Fruit fly (Drosophila melanogaster) whole organism, prepupa: ENCODE measurements around the gene CG14958.

Experiments
- Blimp-1 ChIP-seq: fragments of 200-800 bp; sonication (Bioruptor generic); optimal IDR thresholded peaks from 3 replicates; lab custom pipeline; 2017; ENCODE audit warnings: missing biosample characterization, missing genetic modification characterization, mild to moderate bottlenecking, moderate library complexity, missing genetic modification reagents
- CG10631 ChIP-seq: fragments of 200-800 bp; sonication (Bioruptor generic); optimal IDR thresholded peaks from 2 replicates; lab custom pipeline; 2016; ENCODE audit warnings: missing biosample characterization, missing genetic modification characterization
- CG11294 ChIP-seq: fragments of 200-800 bp; sonication (Bioruptor generic); IDR thresholded peaks from 2 replicates; pipeline ENCODE4 v1.3.6; 2022; ENCODE audit warnings: missing biosample characterization, missing genetic modification characterization
- CG11762 ChIP-seq: fragments of 200-800 bp; sonication (Bioruptor generic); optimal IDR thresholded peaks from 3 replicates; lab custom pipeline; 2016; ENCODE audit warnings: missing biosample characterization, missing genetic modification characterization; ENCODE audit not compliant: insufficient read depth
- CG11902 ChIP-seq: fragments of 200-800 bp; sonication (Bioruptor generic); optimal IDR thresholded peaks from 3 replicates; lab custom pipeline; 2016; ENCODE audit warnings: missing biosample characterization, missing genetic modification characterization
- CG15336 ChIP-seq: fragments of 200-800 bp; sonication (Bioruptor generic); IDR thresholded peaks from 2 replicates; pipeline ENCODE4 v1.3.6; 2022; ENCODE audit warnings: missing biosample characterization, missing genetic modification characterization
- CG1621 ChIP-seq: fragments of 200-800 bp; sonication (Bioruptor generic); optimal IDR thresholded peaks from 3 replicates; lab custom pipeline; 2018; ENCODE audit warnings: missing biosample characterization, mild to moderate bottlenecking, missing genetic modification characterization
- CG3032 ChIP-seq: fragments of 200-800 bp; optimal IDR thresholded peaks from 2 replicates; lab custom pipeline; 2019; ENCODE audit warnings: missing biosample characterization, mild to moderate bottlenecking, missing genetic modification characterization, moderate library complexity
- CG32006 ChIP-seq: fragments of 200-800 bp; sonication (Bioruptor generic); optimal IDR thresholded peaks from 3 replicates; lab custom pipeline; 2017; ENCODE audit warnings: missing biosample characterization, mild to moderate bottlenecking, missing genetic modification characterization
- CG3919 ChIP-seq: fragments of 200-800 bp; sonication (Bioruptor generic); optimal IDR thresholded peaks from 3 replicates; lab custom pipeline; 2016; ENCODE audit warnings: missing biosample characterization, missing genetic modification characterization
- CG4318 ChIP-seq: fragments of 200-800 bp; sonication (Bioruptor generic); optimal IDR thresholded peaks from 3 replicates; lab custom pipeline; 2017; ENCODE audit warnings: missing biosample characterization, mild to moderate bottlenecking, missing genetic modification characterization
- CG6163 ChIP-seq: fragments of 200-800 bp; sonication (Bioruptor generic); IDR thresholded peaks from 3 replicates; pipeline ENCODE4 v1.3.6; 2022; ENCODE audit warnings: missing biosample characterization, missing genetic modification characterization
- CG6792 ChIP-seq: fragments of 200-800 bp; sonication (Bioruptor generic); optimal IDR thresholded peaks from 3 replicates; lab custom pipeline; 2016; ENCODE audit warnings: missing biosample characterization, missing genetic modification characterization
- CG6808 ChIP-seq: fragments of 200-800 bp; sonication (Bioruptor generic); optimal IDR thresholded peaks from 3 replicates; lab custom pipeline; 2017; ENCODE audit warnings: missing biosample characterization, missing genetic modification characterization, mild to moderate bottlenecking, moderate library complexity, missing genetic modification reagents
- CG6854 ChIP-seq: fragments of 200-800 bp; sonication (Bioruptor generic); optimal IDR thresholded peaks from 2 replicates; lab custom pipeline; 2017; ENCODE audit warnings: missing biosample characterization, mild to moderate bottlenecking, missing genetic modification characterization
- CG7368 ChIP-seq: fragments of 200-800 bp; sonication (Bioruptor generic); optimal IDR thresholded peaks from 3 replicates; lab custom pipeline; 2016; ENCODE audit warnings: missing biosample characterization, missing genetic modification characterization
- CG8319 ChIP-seq: fragments of 200-800 bp; sonication (Bioruptor generic); optimal IDR thresholded peaks from 3 replicates; lab custom pipeline; 2016; ENCODE audit warnings: missing biosample characterization, missing genetic modification characterization
- CG8632 ChIP-seq: fragments of 200-800 bp; sonication (Bioruptor generic); optimal IDR thresholded peaks from 3 replicates; lab custom pipeline; 2016; ENCODE audit warnings: missing biosample characterization, missing genetic modification characterization
- Eip93F ChIP-seq: fragments of 200-800 bp; sonication (Bioruptor generic); optimal IDR thresholded peaks from 2 replicates; lab custom pipeline; 2016; ENCODE audit warnings: missing biosample characterization, mild to moderate bottlenecking, missing genetic modification characterization
- Ets21C ChIP-seq: fragments of 200-800 bp; sonication (Bioruptor generic); optimal IDR thresholded peaks from 3 replicates; lab custom pipeline; 2016; ENCODE audit warnings: missing biosample characterization, missing genetic modification characterization
- Ets96B ChIP-seq: fragments of 200-800 bp; optimal IDR thresholded peaks from 2 replicates; lab custom pipeline; 2019; ENCODE audit warnings: missing biosample characterization, mild to moderate bottlenecking, missing genetic modification characterization, moderate library complexity
- Gug ChIP-seq: fragments of 200-800 bp; sonication (Bioruptor generic); IDR thresholded peaks from 2 replicates; pipeline ENCODE4 v1.3.6; 2022; ENCODE audit warnings: missing biosample characterization, missing genetic modification characterization
- Hr38 ChIP-seq: sonication (Bioruptor generic); optimal IDR thresholded peaks from 2 replicates; lab custom pipeline; 2016; ENCODE audit warnings: missing biosample characterization, missing genetic modification characterization
- Hr39 ChIP-seq: fragments of 200-800 bp; sonication (Bioruptor generic); optimal IDR thresholded peaks from 2 replicates; lab custom pipeline; 2016; ENCODE audit warnings: missing biosample characterization, missing genetic modification characterization
- Hr4 ChIP-seq: fragments of 200-800 bp; sonication (Bioruptor generic); optimal IDR thresholded peaks from 3 replicates; lab custom pipeline; 2016; ENCODE audit warnings: missing biosample characterization, missing genetic modification characterization
- Lpt ChIP-seq: fragments of 200-800 bp; sonication (Bioruptor generic); optimal IDR thresholded peaks from 3 replicates; lab custom pipeline; 2016; ENCODE audit warnings: missing biosample characterization, missing genetic modification characterization
- Met ChIP-seq: fragments of 200-800 bp; sonication (Bioruptor generic); optimal IDR thresholded peaks from 3 replicates; lab custom pipeline; 2016; ENCODE audit warnings: missing biosample characterization, missing genetic modification characterization
- OdsH ChIP-seq: fragments of 200-800 bp; sonication (Bioruptor generic); optimal IDR thresholded peaks from 3 replicates; lab custom pipeline; 2016; ENCODE audit warnings: missing biosample characterization, missing genetic modification characterization
- Sox14 ChIP-seq: fragments of 200-800 bp; sonication (Bioruptor generic); optimal IDR thresholded peaks from 3 replicates; lab custom pipeline; 2016; ENCODE audit warnings: missing biosample characterization, missing genetic modification characterization
- Sox15 ChIP-seq: fragments of 200-800 bp; sonication (Bioruptor generic); optimal IDR thresholded peaks from 3 replicates; lab custom pipeline; 2016; ENCODE audit warnings: missing biosample characterization, missing genetic modification characterization
- achi ChIP-seq: fragments of 200-800 bp; sonication (Bioruptor generic); optimal IDR thresholded peaks from 3 replicates; lab custom pipeline; 2016; ENCODE audit warnings: missing biosample characterization, missing genetic modification characterization
- cyc ChIP-seq: fragments of 200-800 bp; sonication (Bioruptor generic); optimal IDR thresholded peaks from 3 replicates; lab custom pipeline; 2016; ENCODE audit warnings: missing biosample characterization, missing genetic modification characterization
- dac ChIP-seq: fragments of 200-800 bp; sonication (Bioruptor generic); optimal IDR thresholded peaks from 2 replicates; lab custom pipeline; 2017; ENCODE audit warnings: missing biosample characterization, mild to moderate bottlenecking, missing genetic modification characterization
- eg ChIP-seq: fragments of 200-800 bp; sonication (Bioruptor generic); IDR thresholded peaks from 3 replicates; pipeline ENCODE4 v1.3.6; 2022; ENCODE audit warnings: missing biosample characterization, missing genetic modification characterization
- esn ChIP-seq: fragments of 200-800 bp; sonication (Bioruptor generic); optimal IDR thresholded peaks from 2 replicates; lab custom pipeline; 2016; ENCODE audit warnings: missing biosample characterization, mild to moderate bottlenecking, missing genetic modification characterization, moderate library complexity
- fd59A ChIP-seq: fragments of 200-800 bp; sonication (Bioruptor generic); optimal IDR thresholded peaks from 2 replicates; lab custom pipeline; 2017; ENCODE audit warnings: missing biosample characterization, mild to moderate bottlenecking, missing genetic modification characterization, missing genetic modification reagents
- fd85E ChIP-seq: fragments of 200-800 bp; sonication (Bioruptor generic); optimal IDR thresholded peaks from 3 replicates; lab custom pipeline; 2016; ENCODE audit warnings: missing biosample characterization, missing genetic modification characterization
- lz ChIP-seq: fragments of 200-800 bp; sonication (Bioruptor generic); optimal IDR thresholded peaks from 3 replicates; lab custom pipeline; 2016; ENCODE audit warnings: missing biosample characterization, missing genetic modification characterization
- net ChIP-seq: fragments of 200-800 bp; sonication (Bioruptor generic); optimal IDR thresholded peaks from 3 replicates; lab custom pipeline; 2016; ENCODE audit warnings: missing biosample characterization, missing genetic modification characterization
- pdm3 ChIP-seq: fragments of 200-800 bp; sonication (Bioruptor generic); optimal IDR thresholded peaks from 3 replicates; lab custom pipeline; 2016; ENCODE audit warnings: missing biosample characterization, missing genetic modification characterization
- salr ChIP-seq, 2 experiments: fragments of 200-800 bp; sonication (Bioruptor generic); optimal IDR thresholded peaks; 3 replicates each; lab custom pipeline; 2016 to 2018; ENCODE audit warnings: missing biosample characterization in 2 of 2, missing genetic modification characterization in 2 of 2, mild to moderate bottlenecking in 1 of 2
- spab ChIP-seq: fragments of 200-800 bp; sonication (Bioruptor generic); optimal IDR thresholded peaks from 2 replicates; lab custom pipeline; 2017; ENCODE audit warnings: missing biosample characterization, mild to moderate bottlenecking, missing genetic modification characterization, missing genetic modification reagents
- ss ChIP-seq, 2 experiments: fragments of 200-800 bp; sonication (Bioruptor generic); optimal IDR thresholded peaks; 2 replicates in 1 of 2; 3 replicates in 1 of 2; lab custom pipeline; 2017 to 2018; ENCODE audit warnings: mild to moderate bottlenecking in 2 of 2, missing biosample characterization in 2 of 2, missing genetic modification characterization in 2 of 2, moderate library complexity in 1 of 2
- svp ChIP-seq: fragments of 200-800 bp; sonication (Bioruptor generic); peaks from one replicate; lab custom pipeline; 2016; ENCODE audit warnings: missing biosample characterization, missing genetic modification characterization
- topi ChIP-seq: fragments of 200-800 bp; sonication (Bioruptor generic); optimal IDR thresholded peaks from 3 replicates; lab custom pipeline; 2016; ENCODE audit warnings: missing biosample characterization, missing genetic modification characterization

The CG14958 gene

DNA sequence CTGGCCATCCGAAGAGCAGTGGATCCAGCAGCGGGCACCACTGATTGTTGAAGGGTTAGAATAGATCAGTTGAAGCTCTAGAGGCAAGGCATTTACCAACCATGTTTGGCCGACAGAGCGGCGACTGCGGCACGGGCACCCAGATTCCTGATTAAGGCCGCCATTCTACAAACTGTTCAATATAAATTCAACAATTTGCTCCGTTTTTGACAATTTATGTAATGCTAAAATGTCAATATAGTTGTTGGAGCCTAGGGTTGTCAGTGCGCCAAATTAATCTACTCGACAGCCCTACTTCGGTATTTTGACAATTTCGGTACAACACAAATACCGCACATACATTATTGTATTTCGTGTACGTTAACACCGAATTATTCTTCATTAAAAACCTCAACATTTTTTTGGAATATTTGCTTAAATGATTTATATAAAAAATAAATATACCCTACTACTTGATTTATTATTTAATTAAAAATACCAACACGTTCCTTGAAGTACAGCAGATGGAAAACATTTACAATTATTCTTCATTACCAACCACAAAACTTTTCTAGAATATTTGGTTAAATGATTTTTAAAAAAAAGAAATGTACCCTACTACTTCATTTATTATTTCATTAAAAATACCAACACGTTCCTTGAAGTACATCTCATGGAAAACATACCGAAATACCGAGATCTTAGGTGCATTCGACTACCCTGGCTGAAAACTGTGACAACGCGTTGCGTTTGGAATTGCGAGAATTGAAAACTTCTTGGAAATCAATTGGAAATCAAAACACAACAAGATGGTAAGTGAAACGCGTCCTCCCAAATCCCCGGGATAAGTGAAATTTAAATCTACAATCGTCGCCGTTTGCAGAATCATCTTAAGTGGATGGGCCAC is 30.2 kb upstream of the CG14958 start, which contains the start of the genes ND-30 and CG15812:
ND-30 (minus strand) TSS at position 270 of the 886 bp plus-strand sequence.
CG15812 (plus strand) TSS at position 683 of the 886 bp plus-strand sequence.
- TF ChIP-seq CG10631 (GFP tag; lab: Kevin White, UChicago) (no peak), dac (GFP tag; lab: Kevin White, UChicago) (no peak), CG3032 (peak; percentile 14), esn (peak; percentile 48), Eip93F (GFP tag; lab: Kevin White, UChicago) (no peak), Ets96B (tag; lab: Kevin White, UChicago) (no peak), OdsH (GFP tag; lab: Kevin White, UChicago) (no peak), CG6792 (GFP tag; lab: Kevin White, UChicago) (no peak), Hr39 (GFP tag; lab: Kevin White, UChicago) (no peak), CG6808 (GFP tag; lab: Kevin White, UChicago) (no peak), cyc (GFP tag; lab: Kevin White, UChicago) (peak; percentile 21), CG11902 (GFP tag; lab: Kevin White, UChicago) (no peak), Hr38 (no peak), CG6163 (GFP tag; lab: Robert Waterston, UW) (no peak)

DNA sequence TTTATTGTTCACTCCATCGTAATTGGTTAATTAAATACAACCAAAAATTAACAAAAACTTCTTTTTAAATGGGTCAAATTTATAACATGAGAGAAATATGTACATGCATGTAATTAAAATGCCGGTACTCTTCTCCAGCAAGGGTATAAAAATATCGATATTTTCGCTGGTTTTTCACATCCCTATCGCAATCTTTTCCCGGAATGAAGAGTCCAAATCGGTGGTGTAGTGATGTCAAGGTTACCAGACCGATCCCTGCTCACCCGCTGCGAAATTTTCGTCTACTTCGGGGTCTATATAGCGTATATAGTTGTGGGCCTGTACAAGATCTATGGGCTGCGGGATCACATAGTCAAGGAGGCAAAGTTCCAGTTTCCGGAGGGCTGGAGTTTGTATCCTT is 27.8 kb upstream of the CG14958 start, which contains the start of gene rasp:
rasp (plus strand) TSS at position 213 of the 400 bp plus-strand sequence.
- peak; percentile 90 for TF ChIP-seq CG1621 (tag; lab: Kevin White, UChicago)
- no peak for TF ChIP-seq svp

DNA sequence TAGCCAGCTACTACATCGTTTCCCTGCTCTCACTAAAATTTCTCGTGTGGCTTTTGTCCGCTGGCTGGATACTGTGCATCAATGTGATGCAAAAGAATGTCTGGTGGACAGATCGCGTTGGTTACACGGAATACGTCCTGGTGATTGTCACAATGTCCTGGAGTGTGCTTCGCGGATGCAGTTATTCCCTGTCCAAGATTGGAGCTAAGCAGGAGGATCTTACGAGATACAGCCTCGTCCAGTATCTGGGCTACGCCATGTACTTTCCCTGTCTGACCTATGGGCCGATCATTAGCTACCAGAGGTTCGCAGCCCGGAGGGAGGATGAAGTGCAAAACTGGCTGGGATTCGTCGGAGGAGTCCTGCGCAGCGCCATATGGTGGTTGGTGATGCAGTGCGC is 27.2 kb upstream of the CG14958 start:
- TF ChIP-seq CG10631 (GFP tag; lab: Kevin White, UChicago) (no peak), Blimp-1 (GFP tag; lab: Kevin White, UChicago) (no peak), Met (GFP tag; lab: Kevin White, UChicago) (no peak), cyc (GFP tag; lab: Kevin White, UChicago) (no peak), CG11294 (no peak), Sox15 (no peak), Ets21C (no peak), net (no peak), CG6854 (no peak), topi (GFP tag; lab: Kevin White, UChicago) (no peak), fd85E (GFP tag; lab: Kevin White, UChicago) (no peak), pdm3 (GFP tag; lab: Kevin White, UChicago) (no peak), CG6163 (GFP tag; lab: Robert Waterston, UW) (no peak), CG8632 (no peak), OdsH (GFP tag; lab: Kevin White, UChicago) (no peak), CG32006 (no peak), CG7368 (GFP tag; lab: Kevin White, UChicago) (no peak), esn (no peak)

DNA sequence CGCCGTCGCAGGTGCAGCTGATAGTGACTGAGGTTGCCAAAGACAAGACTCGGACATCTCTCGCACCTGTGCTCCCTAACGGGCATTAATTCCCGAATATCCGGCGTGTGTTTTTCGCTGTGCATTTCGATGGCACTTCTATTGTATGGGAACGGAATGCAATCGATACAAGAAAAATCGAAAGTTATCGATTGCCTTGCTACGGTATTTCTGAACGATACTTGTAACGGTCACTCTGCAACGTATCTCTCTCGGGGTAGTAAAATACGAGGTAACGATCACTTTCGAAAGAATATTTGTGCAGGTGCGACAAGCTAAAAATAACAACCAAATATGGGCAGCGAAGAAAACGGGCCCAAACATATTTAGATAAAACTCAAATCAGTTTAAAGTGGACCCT is 24.8 kb upstream of the CG14958 start, which contains the start of gene CG32280:
CG32280 (plus strand) TSS at position 231 of the 400 bp plus-strand sequence.
- TF ChIP-seq lz (GFP tag; lab: Kevin White, UChicago): peak; percentile 29
- no peak for TF ChIP-seq CG8319 (GFP tag; lab: Kevin White, UChicago)
- TF ChIP-seq ss (GFP tag; optimal IDR thresholded peaks at IDR 0.05; lab: Kevin White, UChicago): no peak
- TF ChIP-seq eg (GFP tag; lab: Robert Waterston, UW): no peak; the same call in 1 of the 3 replicates
- no peak for TF ChIP-seq achi
- TF ChIP-seq CG15336 (GFP tag; lab: Robert Waterston, UW): no peak
- no peak for TF ChIP-seq fd85E (GFP tag; lab: Kevin White, UChicago)
- TF ChIP-seq Gug (GFP tag; lab: Robert Waterston, UW): no peak
- TF ChIP-seq CG4318 (GFP tag; lab: Kevin White, UChicago): no peak
- TF ChIP-seq Lpt (GFP tag; lab: Kevin White, UChicago): no peak
- no peak for TF ChIP-seq CG11902 (GFP tag; lab: Kevin White, UChicago)
- no peak for TF ChIP-seq CG3919 (GFP tag; lab: Kevin White, UChicago)
- TF ChIP-seq CG11762 (GFP tag; lab: Kevin White, UChicago): no peak
- TF ChIP-seq spab: no peak
- TF ChIP-seq Ets96B (tag; lab: Kevin White, UChicago): no peak
- TF ChIP-seq CG11294: no peak
- no peak for TF ChIP-seq Hr38
- TF ChIP-seq Sox14 (GFP tag; lab: Kevin White, UChicago): peak; percentile 27
- no peak for TF ChIP-seq salr (GFP tag; optimal IDR thresholded peaks at IDR 0.05; lab: Kevin White, UChicago)
- no peak for TF ChIP-seq Hr4 (GFP tag; lab: Kevin White, UChicago)
- TF ChIP-seq fd59A (GFP tag; lab: Kevin White, UChicago): no peak
- TF ChIP-seq pdm3 (GFP tag; lab: Kevin White, UChicago): no peak
